Worm (Caenorhabditis elegans) whole organism, early embryonic: ENCODE results near the gene F09A5.3.

Source experiments
- ama-1 ChIP-seq: fragments of 150-350 bp; optimal IDR thresholded peaks from 2 replicates; lab custom pipeline; 2014
- ceh-13 ChIP-seq: fragments of 200-800 bp; sonication (Bioruptor generic); optimal IDR thresholded peaks from 2 replicates; lab custom pipeline; 2018; ENCODE audit warnings: mild to moderate bottlenecking, missing genetic modification characterization, missing compliant biosample characterization
- flt-1 ChIP-seq: fragments of 200-800 bp; sonication (Bioruptor generic); IDR thresholded peaks from 2 replicates; pipeline ENCODE4 v1.3.6; 2022; ENCODE audit warnings: missing genetic modification characterization, missing compliant biosample characterization
- hmbx-1 ChIP-seq: sonication (generic microtip); optimal IDR thresholded peaks from 2 replicates; lab custom pipeline; 2016; ENCODE audit warnings: mild to moderate bottlenecking, missing genetic modification characterization, missing compliant biosample characterization
- hmg-4 ChIP-seq: fragments of 200-800 bp; sonication (Bioruptor generic); optimal IDR thresholded peaks from 2 replicates; lab custom pipeline; 2018; ENCODE audit warnings: mild to moderate bottlenecking, missing genetic modification characterization, missing compliant biosample characterization
- scrt-1 ChIP-seq: fragments of 200-800 bp; sonication (Bioruptor generic); IDR thresholded peaks from 2 replicates; pipeline ENCODE4 v1.3.6; 2022; ENCODE audit warnings: missing genetic modification characterization, missing compliant biosample characterization

- TF ChIP-seq hmg-4 (GFP tag; lab: Kevin White, UChicago): no peak
- TF ChIP-seq ama-1 (lab: Kevin White, UChicago): no peak
- TF ChIP-seq scrt-1 (GFP tag; lab: Robert Waterston, UW): no peak
- TF ChIP-seq hmbx-1 (tag; lab: Kevin White, UChicago): no peak
- TF ChIP-seq ceh-13 (GFP tag; lab: Kevin White, UChicago): no peak
- no peak for TF ChIP-seq flt-1
Observed at ce11 chrX:13165686-13166085, 24.3 kb downstream of the F09A5.3 start.
